Fruit fly (Drosophila melanogaster): Measurements from ENCODE around the gene Sk2.

- TF ChIP-seq psq (optimal IDR thresholded peaks at IDR 0.05), result no peak
- no peak for TF ChIP-seq Dll (optimal IDR thresholded peaks at IDR 0.05)
- no peak for TF ChIP-seq pan (optimal IDR thresholded peaks at IDR 0.05)
- no peak for TF ChIP-seq EcR (GFP tag; optimal IDR thresholded peaks at IDR 0.05)
These were observed 31.7 kb downstream of the Sk2 start for dm6 chr3L:3078398-3079155.
